Worm (Caenorhabditis elegans) whole organism, early embryonic: ENCODE measurements around the gene F41E6.12.

Experiments
- ama-1 ChIP-seq: fragments of 150-350 bp; optimal IDR thresholded peaks from 2 replicates; lab custom pipeline; 2014
- flt-1 ChIP-seq: fragments of 200-800 bp; sonication (Bioruptor generic); IDR thresholded peaks from 2 replicates; pipeline ENCODE4 v1.3.6; 2022; ENCODE audit warnings: missing genetic modification characterization, missing compliant biosample characterization
- scrt-1 ChIP-seq: fragments of 200-800 bp; sonication (Bioruptor generic); IDR thresholded peaks from 2 replicates; pipeline ENCODE4 v1.3.6; 2022; ENCODE audit warnings: missing genetic modification characterization, missing compliant biosample characterization
- sea-1 ChIP-seq: fragments of 200-800 bp; sonication (Bioruptor generic); conservative IDR thresholded peaks from 2 replicates; pipeline ENCODE4 v1.3.6; 2022; ENCODE audit warnings: missing genetic modification characterization, missing compliant biosample characterization

ce11 chrV:8603272-8603671, 25.7 kb downstream of the F41E6.12 start, which contains the start of gene F41E6.5:
- TF ChIP-seq ama-1 (lab: Kevin White, UChicago), result no peak
- TF ChIP-seq sea-1, result no peak
- TF ChIP-seq flt-1 (GFP tag; lab: Robert Waterston, UW), result no peak
- TF ChIP-seq scrt-1 (GFP tag; lab: Robert Waterston, UW), result no peak
